Worm (Caenorhabditis elegans): ENCODE data around the gene ggtb-1.

The ggtb-1 gene

ce11 chrIII:7142172-7142601, 8.6 kb downstream of the ggtb-1 start (continued):
- TF ChIP-seq let-607 (tag; optimal IDR thresholded peaks at IDR 0.05) (no peak), atf-7 (tag; optimal IDR thresholded peaks at IDR 0.05) (no peak), ceh-100 (GFP tag; IDR thresholded peaks at IDR 0.05) (no peak), F52B5.7 (tag; optimal IDR thresholded peaks at IDR 0.05) (no peak), ztf-28 (GFP tag; IDR thresholded peaks at IDR 0.05) (no peak), B0336.3 (GFP tag; IDR thresholded peaks at IDR 0.05) (no peak), ztf-25 (GFP tag; IDR thresholded peaks at IDR 0.05) (no peak), hlh-26 (GFP tag; conservative IDR thresholded peaks at IDR 0.05) (no peak), sdz-38 (tag; optimal IDR thresholded peaks at IDR 0.05) (no peak), T26A5.8 (tag; optimal IDR thresholded peaks at IDR 0.05) (no peak), F55B11.4 (tag; optimal IDR thresholded peaks at IDR 0.05; ENCODE audit: borderline replicate concordance, insufficient read depth) (no peak), ets-4 (GFP tag; optimal IDR thresholded peaks at IDR 0.05) (no peak), lsy-27 (tag; optimal IDR thresholded peaks at IDR 0.05; ENCODE audit: borderline replicate concordance, insufficient read depth) (no peak), lsl-1 (GFP tag; optimal IDR thresholded peaks at IDR 0.05) (peak; percentile 71), ceh-91 (GFP tag; IDR thresholded peaks at IDR 0.05) (peak; percentile 51; the same call in 1 of the 2 replicates), nhr-179 (tag; optimal IDR thresholded peaks at IDR 0.05) (no peak), lir-1 (GFP tag; conservative IDR thresholded peaks at IDR 0.05) (no peak), chd-7 (tag; optimal IDR thresholded peaks at IDR 0.05) (no peak), gei-17 (GFP tag; optimal IDR thresholded peaks at IDR 0.05) (no peak), Y53G8AR.9 (GFP tag; conservative IDR thresholded peaks at IDR 0.05) (peak; percentile 78), ceh-79 (tag; optimal IDR thresholded peaks at IDR 0.05) (no peak), bed-2 (GFP tag; IDR thresholded peaks at IDR 0.05) (no peak), F39B2.1 (GFP tag; IDR thresholded peaks at IDR 0.05) (0 out of 2 replicates have a peak, but pooled peaks have one; percentile 61), madf-6 (GFP tag; IDR thresholded peaks at IDR 0.05) (peak; percentile 64), mes-4 (tag; optimal IDR thresholded peaks at IDR 0.05) (no peak), ztf-6 (GFP tag; IDR thresholded peaks at IDR 0.05) (no peak), snpc-1.1 (tag; optimal IDR thresholded peaks at IDR 0.05; ENCODE audit: insufficient read depth) (peak; percentile 98), madf-8 (GFP tag; conservative IDR thresholded peaks at IDR 0.05) (0 out of 2 replicates have a peak, but pooled peaks have one; percentile 7), D2030.7 (GFP tag; IDR thresholded peaks at IDR 0.05) (peak; percentile 92), Y79H2A.3 (GFP tag; conservative IDR thresholded peaks at IDR 0.05) (no peak), B0035.1 (tag; optimal IDR thresholded peaks at IDR 0.05) (no peak), die-1 (tag; optimal IDR thresholded peaks at IDR 0.05) (no peak), F57A8.1 (GFP tag; optimal IDR thresholded peaks at IDR 0.05) (no peak), mel-28 (tag; optimal IDR thresholded peaks at IDR 0.05; ENCODE audit: borderline replicate concordance) (no peak), snpc-1.3 (tag; optimal IDR thresholded peaks at IDR 0.05; ENCODE audit: insufficient read depth) (peak; percentile 89), tlf-1 (GFP tag; optimal IDR thresholded peaks at IDR 0.05) (peak; percentile 18), tbp1 (GFP tag; optimal IDR thresholded peaks at IDR 0.05) (peak; percentile 78), cebp-2 (GFP tag; IDR thresholded peaks at IDR 0.05) (no peak), K12H6.12 (tag; optimal IDR thresholded peaks at IDR 0.05) (no peak), pha-4 (tag; optimal IDR thresholded peaks at IDR 0.05) (no peak), mcd-1 (GFP tag; IDR thresholded peaks at IDR 0.05) (peak; percentile 51), T07F8.4 (tag; optimal IDR thresholded peaks at IDR 0.05) (no peak), F49E8.2 (tag; optimal IDR thresholded peaks at IDR 0.05; ENCODE audit: insufficient read depth) (peak; percentile 87), hlh-12 (tag; optimal IDR thresholded peaks at IDR 0.05) (no peak), egl-44 (GFP tag; IDR thresholded peaks at IDR 0.05) (no peak), let-526 (GFP tag; IDR thresholded peaks at IDR 0.05) (no peak), hsf-1 (GFP tag; IDR thresholded peaks at IDR 0.05) (peak; percentile 56), hrde-1 (tag; optimal IDR thresholded peaks at IDR 0.05; ENCODE audit: borderline replicate concordance) (peak; percentile 41)
